Worm (Caenorhabditis elegans) whole organism, early embryonic: Measurements from ENCODE around the gene sre-50.

ENCODE experiments used
- B0310.2 ChIP-seq: sonication (generic microtip); optimal IDR thresholded peaks from 2 replicates; lab custom pipeline; 2016; ENCODE audit warnings: mild to moderate bottlenecking, missing genetic modification characterization, missing compliant biosample characterization
- F13C5.2 ChIP-seq: sonication (generic microtip); optimal IDR thresholded peaks from 2 replicates; lab custom pipeline; 2017; ENCODE audit warnings: mild to moderate bottlenecking, missing genetic modification characterization, inconsistent platforms, missing compliant biosample characterization
- aly-1 ChIP-seq: sonication (generic microtip); optimal IDR thresholded peaks from 2 replicates; lab custom pipeline; 2016; ENCODE audit warnings: missing genetic modification characterization, missing compliant biosample characterization
- ama-1 ChIP-seq: fragments of 150-350 bp; optimal IDR thresholded peaks from 2 replicates; lab custom pipeline; 2014
- ceh-13 ChIP-seq: fragments of 200-800 bp; sonication (Bioruptor generic); optimal IDR thresholded peaks from 2 replicates; lab custom pipeline; 2018; ENCODE audit warnings: mild to moderate bottlenecking, missing genetic modification characterization, missing compliant biosample characterization
- ceh-36 ChIP-seq: sonication (generic microtip); optimal IDR thresholded peaks from 2 replicates; lab custom pipeline; 2016; ENCODE audit warnings: missing genetic modification characterization, inconsistent platforms, missing compliant biosample characterization
- ets-7 ChIP-seq: sonication (generic microtip); optimal IDR thresholded peaks from 2 replicates; lab custom pipeline; 2016; ENCODE audit warnings: missing genotype, missing genetic modification characterization, missing compliant biosample characterization
- flt-1 ChIP-seq: fragments of 200-800 bp; sonication (Bioruptor generic); IDR thresholded peaks from 2 replicates; pipeline ENCODE4 v1.3.6; 2022; ENCODE audit warnings: missing genetic modification characterization, missing compliant biosample characterization
- hmbx-1 ChIP-seq: sonication (generic microtip); optimal IDR thresholded peaks from 2 replicates; lab custom pipeline; 2016; ENCODE audit warnings: mild to moderate bottlenecking, missing genetic modification characterization, missing compliant biosample characterization
- hmg-4 ChIP-seq: fragments of 200-800 bp; sonication (Bioruptor generic); optimal IDR thresholded peaks from 2 replicates; lab custom pipeline; 2018; ENCODE audit warnings: mild to moderate bottlenecking, missing genetic modification characterization, missing compliant biosample characterization
- hnd-1 ChIP-seq: sonication (generic microtip); optimal IDR thresholded peaks from 2 replicates; lab custom pipeline; 2016; ENCODE audit warnings: missing genetic modification characterization, missing compliant biosample characterization
- pes-1 ChIP-seq: fragments of 200-800 bp; sonication (Bioruptor generic); IDR thresholded peaks from 2 replicates; pipeline ENCODE4 v1.3.6; 2022; ENCODE audit warnings: missing genetic modification reagents, missing genetic modification characterization, missing compliant biosample characterization
- scrt-1 ChIP-seq: fragments of 200-800 bp; sonication (Bioruptor generic); IDR thresholded peaks from 2 replicates; pipeline ENCODE4 v1.3.6; 2022; ENCODE audit warnings: missing genetic modification characterization, missing compliant biosample characterization
- sea-1 ChIP-seq: fragments of 200-800 bp; sonication (Bioruptor generic); conservative IDR thresholded peaks from 2 replicates; pipeline ENCODE4 v1.3.6; 2022; ENCODE audit warnings: missing genetic modification characterization, missing compliant biosample characterization
- tbx-11 ChIP-seq: fragments of 200-800 bp; sonication (Bioruptor generic); IDR thresholded peaks from 2 replicates; pipeline ENCODE4 v1.3.6; 2022; ENCODE audit warnings: missing genetic modification characterization, missing compliant biosample characterization
- tbx-37 ChIP-seq: fragments of 200-800 bp; sonication (Bioruptor generic); conservative IDR thresholded peaks from 2 replicates; pipeline ENCODE4 v1.3.6; 2022; ENCODE audit warnings: missing genetic modification reagents, missing genetic modification characterization, missing compliant biosample characterization
- tra-4 ChIP-seq: sonication (generic microtip); optimal IDR thresholded peaks from 2 replicates; lab custom pipeline; 2017; ENCODE audit warnings: missing genetic modification characterization, missing compliant biosample characterization

The sre-50 gene

DNA sequence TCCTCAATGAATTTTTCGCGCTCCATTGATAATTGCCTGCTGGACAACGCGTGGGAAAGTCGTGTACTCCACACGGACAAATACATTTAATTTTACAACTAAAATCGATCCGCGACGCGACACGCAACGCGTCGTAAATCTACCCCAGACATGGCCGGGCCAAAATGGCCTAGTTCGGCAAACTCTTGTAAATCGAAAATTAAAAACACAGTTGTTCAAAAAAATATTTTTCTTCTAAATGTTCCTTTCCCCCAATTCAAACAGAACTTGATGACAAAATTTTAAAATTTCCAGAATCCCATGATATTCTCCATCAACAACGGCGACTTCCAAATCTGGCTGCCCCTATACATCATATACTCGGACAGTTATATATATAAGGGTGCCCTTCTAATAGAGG is 25.7 kb downstream of the sre-50 start, which contains the start of gene sre-55:
Gene sre-55 (plus strand): TSS at position 301 of the 400 bp plus-strand sequence.
- TF ChIP-seq ceh-13 (no peak), flt-1 (GFP tag; lab: Robert Waterston, UW) (no peak), pes-1 (GFP tag; lab: Robert Waterston, UW) (no peak), ama-1 (no peak), ets-7 (tag; lab: Kevin White, UChicago) (no peak), hmg-4 (GFP tag; lab: Kevin White, UChicago) (no peak)

DNA sequence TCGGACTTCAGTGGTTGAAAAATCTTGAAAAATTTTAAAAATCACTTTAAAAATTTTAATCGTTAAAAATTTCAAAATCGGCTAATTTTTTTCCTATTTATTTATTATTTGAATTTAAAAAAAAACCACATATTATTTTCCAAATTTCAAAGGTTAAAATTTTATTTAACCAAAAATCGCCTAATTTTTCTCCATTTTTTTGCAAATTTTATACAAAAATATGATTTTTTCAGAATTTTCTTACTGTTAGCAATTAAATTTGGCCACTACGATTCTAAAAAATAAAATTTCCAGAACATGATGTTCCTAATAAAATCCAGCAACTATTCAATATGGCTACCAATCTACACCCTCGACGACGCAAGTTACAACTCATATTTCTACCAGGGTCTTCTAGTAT is 29.3 kb downstream of the sre-50 start, which contains the start of gene sre-54:
Gene sre-54 (plus strand): TSS at position 301 of the 400 bp plus-strand sequence.
- TF ChIP-seq flt-1 (GFP tag; lab: Robert Waterston, UW) (no peak), aly-1 (tag; lab: Kevin White, UChicago) (no peak), ceh-13 (no peak), sea-1 (GFP tag; lab: Robert Waterston, UW) (no peak), F13C5.2 (tag; lab: Kevin White, UChicago) (no peak), ets-7 (tag; lab: Kevin White, UChicago) (no peak), tbx-37 (GFP tag; lab: Robert Waterston, UW) (no peak), ama-1 (no peak), hmg-4 (GFP tag; lab: Kevin White, UChicago) (no peak), ceh-36 (tag; lab: Kevin White, UChicago) (no peak), tra-4 (tag; lab: Kevin White, UChicago) (no peak), tbx-11 (no peak), hmbx-1 (tag; lab: Kevin White, UChicago) (no peak), B0310.2 (no peak), scrt-1 (GFP tag; lab: Robert Waterston, UW) (no peak), pes-1 (GFP tag; lab: Robert Waterston, UW) (no peak), hnd-1 (tag; lab: Kevin White, UChicago) (no peak)

DNA sequence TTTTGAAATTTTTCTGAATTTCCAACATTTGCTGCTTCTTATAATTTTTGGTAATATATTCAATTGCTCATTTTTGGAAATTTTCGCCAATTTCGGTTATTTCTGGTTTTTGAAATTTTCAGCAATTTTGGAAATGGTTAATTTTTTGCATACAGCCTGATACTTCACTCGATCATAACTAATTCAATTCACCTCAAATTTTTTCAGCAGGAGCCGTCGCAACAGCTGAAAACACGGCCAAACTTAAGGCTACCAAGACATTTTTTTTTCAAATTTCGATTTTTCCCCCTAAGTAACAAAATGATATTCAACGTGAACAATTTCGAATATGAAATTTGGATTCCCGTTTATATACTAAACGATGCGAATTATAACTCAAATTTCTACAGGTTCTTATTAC is 32.1 kb downstream of the sre-50 start, which contains the start of gene sre-52:
Gene sre-52 (plus strand): TSS at position 301 of the 400 bp plus-strand sequence.
- no peak for TF ChIP-seq aly-1 (tag; lab: Kevin White, UChicago)
- no peak for TF ChIP-seq tra-4 (tag; lab: Kevin White, UChicago)
- no peak for TF ChIP-seq ceh-36 (tag; lab: Kevin White, UChicago)
- TF ChIP-seq hnd-1 (tag; lab: Kevin White, UChicago) = no peak
- TF ChIP-seq B0310.2 = no peak
- no peak for TF ChIP-seq ama-1
- TF ChIP-seq F13C5.2 (tag; lab: Kevin White, UChicago) = no peak
- no peak for TF ChIP-seq tbx-37 (GFP tag; lab: Robert Waterston, UW)
- no peak for TF ChIP-seq pes-1 (GFP tag; lab: Robert Waterston, UW)
- TF ChIP-seq scrt-1 (GFP tag; lab: Robert Waterston, UW) = no peak
- TF ChIP-seq sea-1 (GFP tag; lab: Robert Waterston, UW) = no peak
- TF ChIP-seq hmbx-1 (tag; lab: Kevin White, UChicago) = no peak
- no peak for TF ChIP-seq hmg-4 (GFP tag; lab: Kevin White, UChicago)
- no peak for TF ChIP-seq tbx-11
- TF ChIP-seq flt-1 (GFP tag; lab: Robert Waterston, UW) = no peak
- TF ChIP-seq ceh-13 = no peak
- TF ChIP-seq ets-7 (tag; lab: Kevin White, UChicago) = no peak

DNA sequence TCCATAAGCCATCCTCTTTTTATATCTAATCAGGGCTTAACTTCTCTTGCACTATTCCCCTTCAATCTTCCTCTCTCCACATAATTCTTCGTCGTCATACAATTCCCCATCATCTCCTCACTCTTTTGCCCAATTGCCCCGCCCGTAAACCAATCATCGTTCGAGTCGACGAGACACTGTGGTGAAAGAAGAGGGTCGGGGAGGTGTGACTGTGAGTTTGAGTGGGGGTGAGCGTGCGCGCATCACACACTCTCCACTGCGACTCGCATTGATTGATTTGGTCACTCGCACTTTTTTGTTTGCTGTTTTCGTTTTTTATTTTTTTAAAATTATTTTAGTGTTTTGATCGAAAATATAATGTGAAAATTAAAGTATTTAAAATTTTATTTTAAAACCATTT is 35.8 kb downstream of the sre-50 start:
- TF ChIP-seq scrt-1 (GFP tag; lab: Robert Waterston, UW) (no peak), hnd-1 (tag; lab: Kevin White, UChicago) (no peak), hmbx-1 (tag; lab: Kevin White, UChicago) (no peak), ceh-13 (no peak), pes-1 (GFP tag; lab: Robert Waterston, UW) (no peak), ets-7 (tag; lab: Kevin White, UChicago) (no peak), hmg-4 (GFP tag; lab: Kevin White, UChicago) (no peak), tbx-11 (no peak), flt-1 (GFP tag; lab: Robert Waterston, UW) (no peak), ceh-36 (tag; lab: Kevin White, UChicago) (no peak), B0310.2 (no peak), sea-1 (GFP tag; lab: Robert Waterston, UW) (0 out of 2 replicates have a peak, but pooled peaks have one; percentile 34), F13C5.2 (tag; lab: Kevin White, UChicago) (peak; percentile 7), tbx-37 (GFP tag; lab: Robert Waterston, UW) (no peak)

DNA sequence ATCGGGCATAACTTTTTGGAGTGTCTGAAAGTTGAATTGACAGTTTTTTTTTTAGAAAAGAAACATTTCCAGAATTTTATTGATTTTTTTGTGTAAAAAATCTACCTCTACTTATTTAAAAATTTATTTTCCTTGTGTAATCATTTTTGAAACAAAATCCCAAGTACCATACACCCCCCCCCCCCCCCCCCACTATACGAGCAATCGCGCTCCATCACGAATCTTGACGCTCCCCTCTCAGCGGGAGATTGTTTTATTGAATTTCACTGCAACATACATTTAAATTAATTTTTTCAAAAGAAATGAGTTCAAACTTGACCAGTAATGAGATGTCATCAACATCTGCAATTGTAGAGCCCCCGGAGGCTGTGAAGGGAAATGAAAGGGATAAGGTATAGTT is 36.3 kb downstream of the sre-50 start, which contains the start of gene sop-2:
Gene sop-2 (plus strand): TSS at position 301 of the 400 bp plus-strand sequence.
- TF ChIP-seq ets-7 (tag; lab: Kevin White, UChicago) = no peak
- TF ChIP-seq tbx-11 = no peak
- TF ChIP-seq ceh-36 (tag; lab: Kevin White, UChicago) = no peak
- no peak for TF ChIP-seq ama-1
- TF ChIP-seq scrt-1 (GFP tag; lab: Robert Waterston, UW) = no peak
- no peak for TF ChIP-seq F13C5.2 (tag; lab: Kevin White, UChicago)

DNA sequence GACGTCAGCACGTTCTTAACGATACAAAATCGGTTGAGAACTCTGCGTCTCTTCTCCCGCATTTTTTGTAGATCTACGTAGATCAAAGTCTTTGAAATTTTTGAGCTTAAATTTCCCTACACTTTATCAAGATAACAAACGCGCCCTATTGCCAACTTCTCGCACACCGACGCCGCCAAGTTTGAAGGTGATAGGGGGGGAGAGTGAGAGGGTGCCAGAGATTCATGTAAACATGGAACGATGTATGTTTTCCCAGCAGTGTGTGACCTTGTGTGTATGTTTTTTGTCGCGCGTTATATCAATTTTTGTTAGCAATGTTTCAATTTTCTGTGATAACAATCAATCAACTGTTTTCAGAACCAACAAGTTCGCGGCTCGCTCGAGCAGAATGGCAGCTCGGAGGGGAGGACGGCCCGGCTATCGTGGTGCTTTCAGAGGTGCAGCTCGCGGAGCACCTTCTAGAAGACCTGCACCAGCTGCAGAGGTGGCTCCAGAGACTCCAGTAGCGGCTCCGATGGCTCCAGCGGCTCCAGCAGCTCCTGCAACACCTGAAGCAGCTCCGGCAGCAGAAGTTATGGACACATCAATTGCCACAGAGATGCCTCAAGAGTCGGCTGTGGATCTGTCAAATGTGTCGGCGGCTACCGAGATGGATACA is 38.4 kb downstream of the sre-50 start:
- TF ChIP-seq ceh-13 (no peak), B0310.2 (no peak), hnd-1 (tag; lab: Kevin White, UChicago) (no peak), hmg-4 (GFP tag; lab: Kevin White, UChicago) (no peak), ceh-36 (tag; lab: Kevin White, UChicago) (no peak), tbx-11 (no peak), sea-1 (GFP tag; lab: Robert Waterston, UW) (no peak), scrt-1 (GFP tag; lab: Robert Waterston, UW) (no peak), ets-7 (tag; lab: Kevin White, UChicago) (no peak), tra-4 (tag; lab: Kevin White, UChicago) (no peak), tbx-37 (GFP tag; lab: Robert Waterston, UW) (no peak)

DNA sequence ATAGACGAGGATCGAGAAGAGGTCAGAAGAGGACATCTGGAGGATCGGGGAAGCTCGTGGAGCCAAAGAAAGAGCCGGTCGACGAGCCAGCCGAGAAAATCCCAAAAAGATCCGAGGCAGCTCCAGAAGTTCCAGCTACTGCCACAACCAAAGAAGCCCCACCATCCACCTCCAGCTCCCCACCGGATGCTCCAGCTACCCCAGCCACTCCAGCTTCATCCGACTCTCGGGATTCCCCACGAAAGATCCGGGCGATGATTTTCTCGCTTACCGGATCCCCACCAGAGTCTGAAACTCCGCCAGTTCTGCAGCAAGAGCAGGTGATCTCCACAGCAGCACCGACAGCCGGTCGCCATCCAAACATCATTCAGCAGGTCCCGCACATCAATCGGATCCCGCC is 39.6 kb downstream of the sre-50 start:
- no peak for TF ChIP-seq tbx-37 (GFP tag; lab: Robert Waterston, UW)
- no peak for TF ChIP-seq ceh-13
- TF ChIP-seq aly-1 (tag; lab: Kevin White, UChicago) = no peak
- TF ChIP-seq scrt-1 (GFP tag; lab: Robert Waterston, UW) = no peak
- TF ChIP-seq tbx-11 = no peak
- no peak for TF ChIP-seq ceh-36 (tag; lab: Kevin White, UChicago)
- TF ChIP-seq ets-7 (tag; lab: Kevin White, UChicago) = no peak
- no peak for TF ChIP-seq pes-1 (GFP tag; lab: Robert Waterston, UW)
- no peak for TF ChIP-seq F13C5.2 (tag; lab: Kevin White, UChicago)
